Fruit fly (Drosophila melanogaster) whole organism, embryonic: ENCODE data around the gene CG34248.

ENCODE experiments used
- ATbp ChIP-seq: fragments of 200-800 bp; sonication (Bioruptor generic); optimal IDR thresholded peaks from 2 replicates; lab custom pipeline; 2017; ENCODE audit warnings: missing biosample characterization, mild to moderate bottlenecking, missing genetic modification characterization, missing genetic modification reagents
- Abd-B ChIP-seq: fragments of 200-800 bp; sonication (Bioruptor generic); optimal IDR thresholded peaks from 2 replicates; lab custom pipeline; 2018; ENCODE audit warnings: missing biosample characterization, mild to moderate bottlenecking, missing genetic modification characterization, moderate library complexity
- Awh ChIP-seq: fragments of 200-800 bp; sonication (Bioruptor generic); IDR thresholded peaks from 2 replicates; pipeline ENCODE4, ENCODE4 v1.3.6; 2022; ENCODE audit warnings: missing biosample characterization, missing genetic modification characterization
- BEAF-32 ChIP-seq: fragments of 200-800 bp; sonication (Bioruptor generic); optimal IDR thresholded peaks from 3 replicates; lab custom pipeline; 2017; ENCODE audit warnings: missing biosample characterization, missing genetic modification characterization, mild to moderate bottlenecking, moderate library complexity, missing genetic modification reagents
- CG12659 ChIP-seq: fragments of 200-800 bp; sonication (Bioruptor generic); optimal IDR thresholded peaks from 3 replicates; lab custom pipeline; 2017; ENCODE audit warnings: mild to moderate bottlenecking, missing biosample characterization, missing genetic modification reagents, missing genetic modification characterization
- CG12942 ChIP-seq: fragments of 200-800 bp; sonication (Bioruptor generic); optimal IDR thresholded peaks from 3 replicates; lab custom pipeline; 2016; ENCODE audit warnings: missing biosample characterization, missing genetic modification characterization
- CG13123 ChIP-seq: fragments of 200-800 bp; sonication (Bioruptor generic); optimal IDR thresholded peaks from 2 replicates; lab custom pipeline; 2016; ENCODE audit warnings: missing biosample characterization, missing genetic modification characterization
- CG15073 ChIP-seq: fragments of 200-800 bp; sonication (Bioruptor generic); optimal IDR thresholded peaks from 2 replicates; lab custom pipeline; 2016; ENCODE audit warnings: missing biosample characterization, missing genetic modification characterization
- CG15696 ChIP-seq: fragments of 200-800 bp; sonication (Bioruptor generic); optimal IDR thresholded peaks from 2 replicates; lab custom pipeline; 2019; ENCODE audit warnings: missing biosample characterization, mild to moderate bottlenecking, missing genetic modification characterization, moderate library complexity
- CG17186 ChIP-seq: fragments of 200-800 bp; sonication (Bioruptor generic); optimal IDR thresholded peaks from 3 replicates; lab custom pipeline; 2017; ENCODE audit warnings: missing biosample characterization, missing genetic modification reagents, missing genetic modification characterization
- CG17359 ChIP-seq: fragments of 200-800 bp; sonication (Bioruptor generic); optimal IDR thresholded peaks from 3 replicates; lab custom pipeline; 2018; ENCODE audit warnings: missing biosample characterization, mild to moderate bottlenecking, missing genetic modification characterization, moderate library complexity
- CG17829 ChIP-seq: fragments of 200-800 bp; optimal IDR thresholded peaks from 2 replicates; lab custom pipeline; 2019; ENCODE audit warnings: missing biosample characterization, mild to moderate bottlenecking, missing genetic modification characterization, moderate library complexity
- CG18262 ChIP-seq: fragments of 200-800 bp; optimal IDR thresholded peaks from 3 replicates; lab custom pipeline; 2019; ENCODE audit warnings: missing biosample characterization, mild to moderate bottlenecking, missing genetic modification characterization, moderate library complexity
- CG3281 ChIP-seq: fragments of 200-800 bp; sonication (Bioruptor generic); optimal IDR thresholded peaks from 3 replicates; lab custom pipeline; 2017; ENCODE audit warnings: missing biosample characterization, mild to moderate bottlenecking, missing genetic modification characterization
- CG34376 ChIP-seq: fragments of 200-800 bp; sonication (Bioruptor generic); optimal IDR thresholded peaks from 2 replicates; lab custom pipeline; 2018; ENCODE audit warnings: missing biosample characterization, mild to moderate bottlenecking, missing genetic modification characterization
- CG4360 ChIP-seq: fragments of 200-800 bp; sonication (Bioruptor generic); IDR thresholded peaks from 2 replicates; pipeline ENCODE4 v1.3.6; 2022; ENCODE audit warnings: missing biosample characterization, missing genetic modification characterization
- CG5953 ChIP-seq: fragments of 200-800 bp; sonication (Bioruptor generic); IDR thresholded peaks from 2 replicates; pipeline ENCODE4 v1.3.6; 2022; ENCODE audit warnings: missing biosample characterization, missing genetic modification characterization
- CG7556 ChIP-seq: fragments of 200-800 bp; sonication (Bioruptor generic); optimal IDR thresholded peaks from 2 replicates; lab custom pipeline; 2017; ENCODE audit warnings: missing biosample characterization, mild to moderate bottlenecking, missing genetic modification characterization
- CG8924 ChIP-seq: fragments of 200-800 bp; optimal IDR thresholded peaks from 3 replicates; lab custom pipeline; 2019; ENCODE audit warnings: missing biosample characterization, mild to moderate bottlenecking, missing genetic modification characterization, moderate library complexity
- CG9876 ChIP-seq: fragments of 200-800 bp; sonication (Bioruptor generic); optimal IDR thresholded peaks from 2 replicates; lab custom pipeline; 2016; ENCODE audit warnings: missing biosample characterization, missing genetic modification characterization
- Dek ChIP-seq: fragments of 200-800 bp; sonication (Bioruptor generic); optimal IDR thresholded peaks from 3 replicates; lab custom pipeline; 2019; ENCODE audit warnings: missing biosample characterization, mild to moderate bottlenecking, missing genetic modification characterization, moderate library complexity
- Dip2 ChIP-seq: fragments of 200-800 bp; sonication (Bioruptor generic); IDR thresholded peaks from 2 replicates; pipeline ENCODE4 v1.3.6; 2022; ENCODE audit warnings: missing biosample characterization, missing genetic modification characterization
- E2f1 ChIP-seq: fragments of 200-800 bp; sonication (Bioruptor generic); IDR thresholded peaks from 2 replicates; pipeline ENCODE4 v1.3.6; 2022; ENCODE audit warnings: missing biosample characterization, missing genetic modification characterization
- Eip74EF ChIP-seq, 2 experiments: fragments of 200-800 bp in 1 of 2; fragments of >200 bp in 1 of 2; sonication (Bioruptor generic) in 1 of 2; optimal IDR thresholded peaks; 2 replicates each; lab custom pipeline; 2017 to 2019; ENCODE audit warnings: missing biosample characterization in 2 of 2, missing genetic modification characterization in 2 of 2, mild to moderate bottlenecking in 1 of 2, moderate library complexity in 1 of 2
- Elba2 ChIP-seq: fragments of 200-800 bp; sonication (Bioruptor generic); optimal IDR thresholded peaks from 3 replicates; lab custom pipeline; 2016; ENCODE audit warnings: missing biosample characterization, missing genetic modification characterization
- Fer2 ChIP-seq: fragments of 200-800 bp; sonication (Bioruptor generic); optimal IDR thresholded peaks from 2 replicates; lab custom pipeline; 2018; ENCODE audit warnings: missing biosample characterization, mild to moderate bottlenecking, missing genetic modification characterization, moderate library complexity
- H2.0 ChIP-seq: fragments of 200-800 bp; sonication (Bioruptor generic); IDR thresholded peaks from 2 replicates; pipeline ENCODE4 v1.3.6; 2022; ENCODE audit warnings: missing biosample characterization, missing genetic modification characterization
- HLH3B ChIP-seq: fragments of 200-800 bp; sonication (Bioruptor generic); IDR thresholded peaks from 2 replicates; pipeline ENCODE4 v1.3.6; 2022; ENCODE audit warnings: missing biosample characterization, missing genetic modification characterization
- MTF-1 ChIP-seq: fragments of 200-800 bp; sonication (Bioruptor generic); optimal IDR thresholded peaks from 2 replicates; lab custom pipeline; 2018; ENCODE audit warnings: missing biosample characterization, mild to moderate bottlenecking, missing genetic modification characterization, borderline replicate concordance
- Meics ChIP-seq: fragments of 200-800 bp; sonication (Bioruptor generic); optimal IDR thresholded peaks from 2 replicates; lab custom pipeline; 2017; ENCODE audit warnings: missing biosample characterization, mild to moderate bottlenecking, missing genetic modification characterization
- Mrtf ChIP-seq: fragments of 200-800 bp; sonication (Bioruptor generic); IDR thresholded peaks from 3 replicates; pipeline ENCODE4 v1.3.6; 2022; ENCODE audit warnings: missing biosample characterization, missing genetic modification characterization
- Neu2 ChIP-seq: fragments of 200-800 bp; sonication (Bioruptor generic); optimal IDR thresholded peaks from 3 replicates; lab custom pipeline; 2016; ENCODE audit warnings: missing biosample characterization, missing genetic modification characterization, borderline replicate concordance
- Nf-YC ChIP-seq: fragments of 200-800 bp; optimal IDR thresholded peaks from 3 replicates; lab custom pipeline; 2019; ENCODE audit warnings: missing biosample characterization, mild to moderate bottlenecking, missing genetic modification characterization, moderate library complexity
- Sox102F ChIP-seq: fragments of 200-800 bp; sonication (Bioruptor generic); optimal IDR thresholded peaks from 2 replicates; lab custom pipeline; 2018; ENCODE audit warnings: missing biosample characterization, mild to moderate bottlenecking, missing genetic modification characterization, moderate library complexity
- Ssrp ChIP-seq: fragments of 200-800 bp; sonication (Bioruptor generic); optimal IDR thresholded peaks from 2 replicates; lab custom pipeline; 2018; ENCODE audit warnings: missing biosample characterization, mild to moderate bottlenecking, missing genetic modification characterization, moderate library complexity
- Xrp1 ChIP-seq: fragments of 200-800 bp; sonication (Bioruptor generic); IDR thresholded peaks from 2 replicates; pipeline ENCODE4 v1.3.6; 2022; ENCODE audit warnings: missing biosample characterization, missing genetic modification characterization
- chm ChIP-seq: fragments of 200-800 bp; sonication (Bioruptor generic); IDR thresholded peaks from 2 replicates; pipeline ENCODE4 v1.3.6; 2022; ENCODE audit warnings: missing biosample characterization, missing genetic modification characterization
- ci ChIP-seq: fragments of 200-800 bp; sonication (Bioruptor generic); IDR thresholded peaks from 3 replicates; pipeline ENCODE4 v1.3.6; 2022; ENCODE audit warnings: missing biosample characterization, missing genetic modification characterization
- cwo ChIP-seq: fragments of 200-800 bp; sonication (Bioruptor generic); optimal IDR thresholded peaks from 3 replicates; lab custom pipeline; 2017; ENCODE audit warnings: missing biosample characterization, missing genetic modification characterization, mild to moderate bottlenecking, moderate library complexity, missing genetic modification reagents
- disco-r ChIP-seq: fragments of 200-800 bp; sonication (Bioruptor generic); optimal IDR thresholded peaks from 2 replicates; lab custom pipeline; 2016; ENCODE audit warnings: missing biosample characterization, missing genetic modification characterization
- eyg ChIP-seq: fragments of 200-800 bp; sonication (Bioruptor generic); optimal IDR thresholded peaks from 3 replicates; lab custom pipeline; 2016; ENCODE audit warnings: missing biosample characterization, missing genetic modification characterization
- hth ChIP-seq: fragments of >200 bp; optimal IDR thresholded peaks from 2 replicates; lab custom pipeline; 2017; ENCODE audit warnings: inconsistent platforms
- lbe ChIP-seq: fragments of 200-800 bp; sonication (Bioruptor generic); optimal IDR thresholded peaks from 2 replicates; lab custom pipeline; 2016; ENCODE audit warnings: missing biosample characterization, mild to moderate bottlenecking, missing genetic modification characterization
- lmd ChIP-seq: fragments of 200-800 bp; sonication (Bioruptor generic); IDR thresholded peaks from 2 replicates; pipeline ENCODE4 v1.3.6; 2022; ENCODE audit warnings: missing biosample characterization, missing genetic modification characterization
- mam ChIP-seq: fragments of 200-800 bp; sonication (Bioruptor generic); optimal IDR thresholded peaks from 3 replicates; lab custom pipeline; 2016; ENCODE audit warnings: missing biosample characterization, missing genetic modification characterization
- pfk ChIP-seq: fragments of 200-800 bp; sonication (Bioruptor generic); optimal IDR thresholded peaks from 2 replicates; lab custom pipeline; 2018; ENCODE audit warnings: missing biosample characterization, mild to moderate bottlenecking, missing genetic modification characterization, moderate library complexity
- psq ChIP-seq: fragments of 200-800 bp; sonication (Bioruptor generic); optimal IDR thresholded peaks from 2 replicates; lab custom pipeline; 2017; ENCODE audit warnings: missing biosample characterization, missing genetic modification characterization
- sd ChIP-seq: fragments of 200-800 bp; sonication (Bioruptor generic); optimal IDR thresholded peaks from 3 replicates; lab custom pipeline; 2018; ENCODE audit warnings: missing biosample characterization, mild to moderate bottlenecking, missing genetic modification characterization, moderate library complexity
- sens ChIP-seq: fragments of 200-800 bp; sonication (Bioruptor generic); peaks from one replicate; lab custom pipeline; 2016; ENCODE audit warnings: missing biosample characterization, missing genetic modification characterization
- sisA ChIP-seq: fragments of 200-800 bp; sonication (Bioruptor generic); IDR thresholded peaks from 2 replicates; pipeline ENCODE4 v1.3.6; 2022; ENCODE audit warnings: missing biosample characterization, missing genetic modification characterization
- trh ChIP-seq: fragments of 200-800 bp; sonication (Bioruptor generic); optimal IDR thresholded peaks from 2 replicates; lab custom pipeline; 2016; ENCODE audit warnings: missing biosample characterization, missing genetic modification characterization
- z ChIP-seq: fragments of 200-800 bp; sonication (Bioruptor generic); IDR thresholded peaks from 3 replicates; pipeline ENCODE4 v1.3.6; 2022; ENCODE audit warnings: missing biosample characterization, missing genetic modification characterization

CG34248 gene

dm6 chr3L:16286258-16286657, 15.6 kb upstream of the CG34248 start (continued):
- TF ChIP-seq sd (tag; lab: Kevin White, UChicago) (peak; percentile 22), Abd-B (no peak), sisA (GFP tag; lab: Robert Waterston, UW) (no peak), CG18262 (no peak), CG15073 (GFP tag; lab: Kevin White, UChicago) (no peak), HLH3B (peak; percentile 34; the same call in 1 of the 2 replicates), ci (GFP tag; lab: Robert Waterston, UW) (no peak), Meics (GFP tag; lab: Kevin White, UChicago) (no peak), CG3281 (GFP tag; lab: Kevin White, UChicago) (no peak), E2f1 (GFP tag; lab: Robert Waterston, UW) (no peak), mam (no peak), CG34376 (GFP tag; lab: Kevin White, UChicago) (no peak), CG4360 (no peak), CG13123 (no peak), lmd (no peak; the same call in 1 of the 2 replicates), CG15696 (tag; lab: Kevin White, UChicago) (no peak), Eip74EF (GFP tag; optimal IDR thresholded peaks at IDR 0.05; lab: Kevin White, UChicago) (peak in 1 of 2 experiments; percentile 51), CG12942 (GFP tag; lab: Kevin White, UChicago) (no peak), Nf-YC (tag; lab: Kevin White, UChicago) (no peak), CG9876 (GFP tag; lab: Kevin White, UChicago) (no peak), sens (GFP tag; lab: Kevin White, UChicago) (peak; percentile 74), Fer2 (tag; lab: Kevin White, UChicago) (no peak), Dip2 (GFP tag; lab: Robert Waterston, UW) (no peak), Elba2 (GFP tag; lab: Kevin White, UChicago) (no peak), CG5953 (GFP tag; lab: Robert Waterston, UW) (no peak), ATbp (GFP tag; lab: Kevin White, UChicago) (no peak), H2.0 (GFP tag; lab: Robert Waterston, UW) (no peak), CG17359 (tag; lab: Kevin White, UChicago) (peak; percentile 31), CG12659 (peak; percentile 17), Mrtf (no peak), CG17186 (no peak), CG8924 (tag; lab: Kevin White, UChicago) (no peak), z (GFP tag; lab: Robert Waterston, UW) (no peak), eyg (GFP tag; lab: Kevin White, UChicago) (no peak), CG7556 (GFP tag; lab: Kevin White, UChicago) (no peak), pfk (no peak), MTF-1 (no peak), Xrp1 (no peak), disco-r (no peak), Awh (no peak), lbe (GFP tag; lab: Kevin White, UChicago) (no peak), CG17829 (tag; lab: Kevin White, UChicago) (no peak), hth (lab: Kevin White, UChicago) (no peak), Ssrp (tag; lab: Kevin White, UChicago) (no peak), Sox102F (GFP tag; lab: Kevin White, UChicago) (peak; percentile 58), trh (no peak), cwo (GFP tag; lab: Kevin White, UChicago) (peak; percentile 79), Dek (tag; lab: Kevin White, UChicago) (no peak), psq (no peak), Neu2 (GFP tag; lab: Kevin White, UChicago) (no peak), chm (no peak), BEAF-32 (GFP tag; lab: Kevin White, UChicago) (no peak)
